Worm (Caenorhabditis elegans): ENCODE measurements around the gene psmd-9.

The psmd-9 gene

DNA sequence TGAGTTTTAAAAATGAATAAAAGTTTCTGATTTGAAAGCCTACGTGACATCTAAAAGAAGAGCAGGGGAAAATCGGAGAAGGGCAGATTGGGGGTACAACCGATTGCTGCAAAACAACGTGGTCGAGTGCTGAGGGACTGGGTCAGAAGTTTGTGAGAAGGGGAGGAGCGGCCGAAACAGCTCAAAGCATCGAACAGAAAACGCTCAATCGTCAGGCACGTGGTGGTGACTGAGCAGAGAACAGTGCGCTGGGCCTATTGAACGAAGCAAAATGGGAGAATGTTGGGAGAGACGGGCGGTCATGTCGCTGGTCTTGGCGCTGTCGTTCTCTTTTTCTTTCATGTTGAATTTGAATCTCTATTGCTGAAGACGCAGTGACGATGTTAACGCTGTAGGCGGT is 10.7 kb upstream of the psmd-9 start:
- TF ChIP-seq lin-38 (GFP tag; IDR thresholded peaks at IDR 0.05) (peak; percentile 17; the same call in 1 of the 2 replicates), egl-27 (tag; optimal IDR thresholded peaks at IDR 0.05) (no peak), aha-1 (tag) (peak; percentile 99), F49E8.2 (tag; optimal IDR thresholded peaks at IDR 0.05; ENCODE audit: borderline replicate concordance) (no peak), nhr-42 (GFP tag; IDR thresholded peaks at IDR 0.05) (peak; percentile 13; the same call in 1 of the 2 replicates), ZK546.5 (tag; optimal IDR thresholded peaks at IDR 0.05) (no peak), nhr-28 (tag; optimal IDR thresholded peaks at IDR 0.05) (peak; percentile 86), dmd-9 (GFP tag; IDR thresholded peaks at IDR 0.05) (0 out of 2 replicates have a peak, but pooled peaks have one; percentile 27), tra-1 (GFP tag; IDR thresholded peaks at IDR 0.05) (0 out of 2 replicates have a peak, but pooled peaks have one; percentile 20), lim-7 (GFP tag; IDR thresholded peaks at IDR 0.05) (peak; percentile 58; the same call in 1 of the 2 replicates), dpl-1 (GFP tag; optimal IDR thresholded peaks at IDR 0.05) (peak; percentile 40), Y5F2A.4 (GFP tag; optimal IDR thresholded peaks at IDR 0.05) (no peak), mdl-1 (tag; optimal IDR thresholded peaks at IDR 0.05) (peak; percentile 64 to 93), dmd-8 (GFP tag; IDR thresholded peaks at IDR 0.05) (0 out of 2 replicates have a peak, but pooled peaks have one; percentile 56), nhr-77 (tag; optimal IDR thresholded peaks at IDR 0.05) (peak; percentile 67), gei-8 (GFP tag; optimal IDR thresholded peaks at IDR 0.05) (peak; percentile 46), R02D3.7 (tag; optimal IDR thresholded peaks at IDR 0.05) (no peak), ceh-28 (tag; optimal IDR thresholded peaks at IDR 0.05) (no peak), lin-13 (GFP tag; optimal IDR thresholded peaks at IDR 0.05) (peak; percentile 56), hmg-1.1 (GFP tag; IDR thresholded peaks at IDR 0.05) (peak; percentile 66), ama-1 (optimal IDR thresholded peaks at IDR 0.05) (peak; percentile 95), ztf-11 (tag; optimal IDR thresholded peaks at IDR 0.05) (no peak), egl-43 (GFP tag; IDR thresholded peaks at IDR 0.05) (peak; percentile 74), nhr-25 (tag; optimal IDR thresholded peaks at IDR 0.05; ENCODE audit: borderline replicate concordance, insufficient read depth) (peak; percentile 47), fkh-10 (GFP tag; optimal IDR thresholded peaks at IDR 0.05) (no peak), rbr-2 (tag; optimal IDR thresholded peaks at IDR 0.05) (peak; percentile 43), dve-1 (tag; optimal IDR thresholded peaks at IDR 0.05; ENCODE audit: insufficient read depth) (peak; percentile 70), unc-39 (tag; optimal IDR thresholded peaks at IDR 0.05) (no peak), ztf-7 (tag; optimal IDR thresholded peaks at IDR 0.05) (no peak), unc-62 (GFP tag; optimal IDR thresholded peaks at IDR 0.05 in 1 of 2) (peak in 1 of 2 experiments; percentile 56), unc-62 (tag; optimal IDR thresholded peaks at IDR 0.05) (no peak), daf-16 (GFP tag; optimal IDR thresholded peaks at IDR 0.05) (peak in 1 of 2 experiments; percentile 17), daf-16 (tag; optimal IDR thresholded peaks at IDR 0.05) (peak; percentile 26), ceh-20 (GFP tag; IDR thresholded peaks at IDR 0.05) (peak; percentile 51; the same call in 1 of the 2 replicates), zfp-3 (GFP tag; conservative IDR thresholded peaks at IDR 0.05) (no peak), hlh-11 (tag; optimal IDR thresholded peaks at IDR 0.05) (peak; percentile 91), T26A8.4 (GFP tag; IDR thresholded peaks at IDR 0.05) (0 out of 2 replicates have a peak, but pooled peaks have one; percentile 46), mxl-3 (GFP tag; optimal IDR thresholded peaks at IDR 0.05) (peak; percentile 88), nhr-11 (tag; optimal IDR thresholded peaks at IDR 0.05) (peak; percentile 84), nhr-10 (tag; optimal IDR thresholded peaks at IDR 0.05) (peak; percentile 73), lin-15B (tag; optimal IDR thresholded peaks at IDR 0.05) (no peak), D1046.2 (GFP tag; IDR thresholded peaks at IDR 0.05) (no peak), lsy-2 (tag; optimal IDR thresholded peaks at IDR 0.05) (peak in 1 of 2 experiments; percentile 54), nhr-102 (tag; optimal IDR thresholded peaks at IDR 0.05) (peak; percentile 69), Y105C5A.15 (GFP tag; IDR thresholded peaks at IDR 0.05) (0 out of 2 replicates have a peak, but pooled peaks have one; percentile 55), hlh-30 (tag; optimal IDR thresholded peaks at IDR 0.05; ENCODE audit: insufficient read depth) (peak; percentile 92), dmd-6 (GFP tag; IDR thresholded peaks at IDR 0.05) (peak; percentile 71), hif-1 (tag; optimal IDR thresholded peaks at IDR 0.05) (peak; percentile 41 to 98), mes-2 (tag; optimal IDR thresholded peaks at IDR 0.05; ENCODE audit: poor library complexity, severe bottlenecking) (peak; percentile 31), spr-3 (GFP tag; optimal IDR thresholded peaks at IDR 0.05) (peak; percentile 51), ces-1 (GFP tag; optimal IDR thresholded peaks at IDR 0.05) (no peak)

Measured in whole organism, L4 larva.